Fruit fly (Drosophila melanogaster): ENCODE data around the gene Dnaaf5.
A peak's percentile ranks its signal among the peaks of the same experiment; 100 is the strongest.

Dnaaf5 gene

DNA sequence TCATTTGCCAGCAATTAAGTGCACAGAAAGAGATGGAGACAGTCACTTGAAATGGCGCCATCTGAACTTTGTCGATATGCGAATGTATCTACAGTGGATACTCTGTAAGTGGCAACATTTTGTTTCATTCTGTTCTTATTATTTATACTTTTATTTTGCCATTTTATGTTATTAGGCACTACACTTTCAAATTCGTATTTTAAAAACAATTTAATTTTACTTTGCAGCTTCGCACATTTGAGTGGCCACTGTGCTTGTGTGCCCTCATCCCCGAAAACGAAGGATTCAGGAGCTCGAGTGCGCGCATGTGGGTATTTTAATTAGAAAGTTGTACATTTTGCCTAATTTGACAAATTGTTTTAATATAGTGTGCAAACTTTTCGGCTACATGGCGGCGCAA lies 4.2 kb downstream of the Dnaaf5 start (continued):
- TF ChIP-seq CG12219 (GFP tag; optimal IDR thresholded peaks at IDR 0.05) (peak; percentile 28), tin (GFP tag; optimal IDR thresholded peaks at IDR 0.05) (peak; percentile 45), CG12391 (tag; optimal IDR thresholded peaks at IDR 0.05) (peak; percentile 33), CG6683 (GFP tag; optimal IDR thresholded peaks at IDR 0.05) (peak; percentile 1), Bteb2 (GFP tag; optimal IDR thresholded peaks at IDR 0.05) (no peak), sens-2 (GFP tag; IDR thresholded peaks at IDR 0.05) (0 out of 2 replicates have a peak, but pooled peaks have one; percentile 36), Pdp1 (GFP tag; optimal IDR thresholded peaks at IDR 0.05) (peak; percentile 26 to 39), Fer3 (tag; optimal IDR thresholded peaks at IDR 0.05) (peak; percentile 54), chm (GFP tag; IDR thresholded peaks at IDR 0.05) (0 out of 2 replicates have a peak, but pooled peaks have one; percentile 31), CG8089 (GFP tag; optimal IDR thresholded peaks at IDR 0.05) (no peak), lola (GFP tag; optimal IDR thresholded peaks at IDR 0.05) (peak in 1 of 3 experiments; percentile 30), mam (GFP tag; optimal IDR thresholded peaks at IDR 0.05) (peak; percentile 32), onecut (GFP tag; IDR thresholded peaks at IDR 0.05) (peak; percentile 27; the same call in 1 of the 2 replicates), CG7556 (GFP tag; optimal IDR thresholded peaks at IDR 0.05) (peak; percentile 19), CG14050 (GFP tag; IDR thresholded peaks at IDR 0.05) (0 out of 3 replicates have a peak, but pooled peaks have one; percentile 10), CG8290 (GFP tag; optimal IDR thresholded peaks at IDR 0.05) (no peak), CG8290 (tag; optimal IDR thresholded peaks at IDR 0.05) (peak in 1 of 2 experiments; percentile 42), bcd (GFP tag; optimal IDR thresholded peaks at IDR 0.05) (peak; percentile 25), CG7745 (tag; optimal IDR thresholded peaks at IDR 0.05) (no peak), Gug (GFP tag; IDR thresholded peaks at IDR 0.05) (peak; percentile 15; the same call in 1 of the 4 replicates), MBD-R2 (GFP tag; IDR thresholded peaks at IDR 0.05) (peak; percentile 13; the same call in 1 of the 2 replicates), slbo (GFP tag; IDR thresholded peaks at IDR 0.05) (peak; percentile 51), Hr51 (GFP tag; optimal IDR thresholded peaks at IDR 0.05) (peak in 1 of 2 experiments; percentile 43), tna (GFP tag; IDR thresholded peaks at IDR 0.05; ENCODE audit: partially characterized antibody) (no peak), croc (GFP tag; conservative IDR thresholded peaks at IDR 0.05) (peak; percentile 27; the same call in 1 of the 3 replicates), Rx (GFP tag; IDR thresholded peaks at IDR 0.05) (no peak), Hr78 (GFP tag; optimal IDR thresholded peaks at IDR 0.05) (no peak), Dip3 (GFP tag; optimal IDR thresholded peaks at IDR 0.05) (no peak), peb (GFP tag; IDR thresholded peaks at IDR 0.05) (0 out of 2 replicates have a peak, but pooled peaks have one; percentile 25), Asciz (GFP tag; optimal IDR thresholded peaks at IDR 0.05) (peak; percentile 6), CG43689 (GFP tag; IDR thresholded peaks at IDR 0.05) (no peak), CG6854 (GFP tag; optimal IDR thresholded peaks at IDR 0.05) (no peak), HHEX (GFP tag; optimal IDR thresholded peaks at IDR 0.05) (peak; percentile 10), gcm2 (GFP tag; optimal IDR thresholded peaks at IDR 0.05) (no peak), CG9727 (GFP tag; optimal IDR thresholded peaks at IDR 0.05) (peak; percentile 49), Hsf (GFP tag; optimal IDR thresholded peaks at IDR 0.05) (peak; percentile 48), CG10366 (GFP tag; IDR thresholded peaks at IDR 0.05) (peak; percentile 30; the same call in 1 of the 2 replicates), Oaz (GFP tag; IDR thresholded peaks at IDR 0.05) (peak; percentile 15; the same call in 1 of the 2 replicates), Xrp1 (GFP tag; IDR thresholded peaks at IDR 0.05) (peak; percentile 62), CG2712 (tag; optimal IDR thresholded peaks at IDR 0.05) (peak; percentile 59), CG14667 (GFP tag; IDR thresholded peaks at IDR 0.05) (peak; percentile 62), otp (GFP tag; IDR thresholded peaks at IDR 0.05) (peak; percentile 21; the same call in 1 of the 3 replicates), dpn (GFP tag; optimal IDR thresholded peaks at IDR 0.05) (peak; percentile 13 to 33), CG17802 (tag; optimal IDR thresholded peaks at IDR 0.05) (no peak), CG31441 (GFP tag; IDR thresholded peaks at IDR 0.05) (peak; percentile 40; the same call in 1 of the 2 replicates), CG1792 (GFP tag; optimal IDR thresholded peaks at IDR 0.05) (peak; percentile 17), CG10209 (GFP tag; optimal IDR thresholded peaks at IDR 0.05) (peak; percentile 4), CG10462 (GFP tag; optimal IDR thresholded peaks at IDR 0.05) (no peak), ken (GFP tag; IDR thresholded peaks at IDR 0.05) (peak; percentile 59; the same call in 1 of the 3 replicates), Max (GFP tag; optimal IDR thresholded peaks at IDR 0.05) (no peak)
